Fruit fly (Drosophila melanogaster): Measurements from ENCODE around the gene Ubc4.

DNA sequence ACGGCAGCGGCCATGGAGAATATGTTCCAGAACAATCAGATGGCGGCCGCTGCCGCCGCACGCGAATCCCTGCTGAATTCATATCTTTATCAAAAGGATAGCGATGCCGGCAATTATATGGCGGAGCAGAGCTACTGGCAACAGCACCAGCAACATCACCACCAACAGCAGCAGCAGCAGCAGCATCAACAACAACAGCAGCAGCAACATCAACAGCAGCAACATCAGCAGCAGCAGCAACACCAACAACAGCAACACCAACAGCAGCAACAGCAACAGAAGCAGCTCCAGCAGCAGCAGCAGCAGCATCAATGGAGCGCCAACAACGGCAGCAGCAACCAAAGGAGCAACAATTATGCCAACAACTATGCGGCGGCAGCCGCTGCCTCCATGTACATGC lies 10.7 kb downstream of the Ubc4 start:
- no peak for TF ChIP-seq CG8478 (optimal IDR thresholded peaks at IDR 0.05)
- no peak for TF ChIP-seq CTCF (optimal IDR thresholded peaks at IDR 0.05)

Measured in S2 (cell line).